Fruit fly (Drosophila melanogaster) whole organism, prepupa: ENCODE measurements around the gene pasi2.

ENCODE experiments used
- Blimp-1 ChIP-seq: fragments of 200-800 bp; sonication (Bioruptor generic); optimal IDR thresholded peaks from 3 replicates; lab custom pipeline; 2017; ENCODE audit warnings: missing biosample characterization, missing genetic modification characterization, mild to moderate bottlenecking, moderate library complexity, missing genetic modification reagents
- CG10631 ChIP-seq: fragments of 200-800 bp; sonication (Bioruptor generic); optimal IDR thresholded peaks from 2 replicates; lab custom pipeline; 2016; ENCODE audit warnings: missing biosample characterization, missing genetic modification characterization
- CG10669 ChIP-seq: fragments of 200-800 bp; sonication (Bioruptor generic); optimal IDR thresholded peaks from 3 replicates; lab custom pipeline; 2018; ENCODE audit warnings: missing biosample characterization, mild to moderate bottlenecking, missing genetic modification characterization, moderate library complexity
- CG11294 ChIP-seq: fragments of 200-800 bp; sonication (Bioruptor generic); IDR thresholded peaks from 2 replicates; pipeline ENCODE4 v1.3.6; 2022; ENCODE audit warnings: missing biosample characterization, missing genetic modification characterization
- CG11902 ChIP-seq: fragments of 200-800 bp; sonication (Bioruptor generic); optimal IDR thresholded peaks from 3 replicates; lab custom pipeline; 2016; ENCODE audit warnings: missing biosample characterization, missing genetic modification characterization
- CG15336 ChIP-seq: fragments of 200-800 bp; sonication (Bioruptor generic); IDR thresholded peaks from 2 replicates; pipeline ENCODE4 v1.3.6; 2022; ENCODE audit warnings: missing biosample characterization, missing genetic modification characterization
- CG1621 ChIP-seq: fragments of 200-800 bp; sonication (Bioruptor generic); optimal IDR thresholded peaks from 3 replicates; lab custom pipeline; 2018; ENCODE audit warnings: missing biosample characterization, mild to moderate bottlenecking, missing genetic modification characterization
- CG16779 ChIP-seq: fragments of 200-800 bp; sonication (Bioruptor generic); optimal IDR thresholded peaks from 3 replicates; lab custom pipeline; 2017; ENCODE audit warnings: missing biosample characterization, mild to moderate bottlenecking, missing genetic modification characterization
- CG3032 ChIP-seq: fragments of 200-800 bp; optimal IDR thresholded peaks from 2 replicates; lab custom pipeline; 2019; ENCODE audit warnings: missing biosample characterization, mild to moderate bottlenecking, missing genetic modification characterization, moderate library complexity
- CG31627 ChIP-seq: fragments of 200-800 bp; sonication (Bioruptor generic); optimal IDR thresholded peaks from 3 replicates; lab custom pipeline; 2016; ENCODE audit warnings: missing biosample characterization, missing genetic modification characterization
- CG32006 ChIP-seq: fragments of 200-800 bp; sonication (Bioruptor generic); optimal IDR thresholded peaks from 3 replicates; lab custom pipeline; 2017; ENCODE audit warnings: missing biosample characterization, mild to moderate bottlenecking, missing genetic modification characterization
- CG34406 ChIP-seq: fragments of 200-800 bp; sonication (Bioruptor generic); optimal IDR thresholded peaks from 3 replicates; lab custom pipeline; 2016; ENCODE audit warnings: missing biosample characterization, missing genetic modification characterization
- CG6276 ChIP-seq: fragments of 200-800 bp; sonication (Bioruptor generic); optimal IDR thresholded peaks from 2 replicates; lab custom pipeline; 2017; ENCODE audit warnings: missing biosample characterization, mild to moderate bottlenecking, missing genetic modification characterization
- CG6792 ChIP-seq: fragments of 200-800 bp; sonication (Bioruptor generic); optimal IDR thresholded peaks from 3 replicates; lab custom pipeline; 2016; ENCODE audit warnings: missing biosample characterization, missing genetic modification characterization
- CG6808 ChIP-seq: fragments of 200-800 bp; sonication (Bioruptor generic); optimal IDR thresholded peaks from 3 replicates; lab custom pipeline; 2017; ENCODE audit warnings: missing biosample characterization, missing genetic modification characterization, mild to moderate bottlenecking, moderate library complexity, missing genetic modification reagents
- CG6854 ChIP-seq: fragments of 200-800 bp; sonication (Bioruptor generic); optimal IDR thresholded peaks from 2 replicates; lab custom pipeline; 2017; ENCODE audit warnings: missing biosample characterization, mild to moderate bottlenecking, missing genetic modification characterization
- CG9139 ChIP-seq: fragments of 200-800 bp; sonication (Bioruptor generic); optimal IDR thresholded peaks from 3 replicates; lab custom pipeline; 2017; ENCODE audit warnings: missing biosample characterization, mild to moderate bottlenecking, missing genetic modification characterization
- Eip75B ChIP-seq: fragments of 200-800 bp; sonication (Bioruptor generic); optimal IDR thresholded peaks from 3 replicates; lab custom pipeline; 2016; ENCODE audit warnings: missing biosample characterization, missing genetic modification characterization
- Eip93F ChIP-seq: fragments of 200-800 bp; sonication (Bioruptor generic); optimal IDR thresholded peaks from 2 replicates; lab custom pipeline; 2016; ENCODE audit warnings: missing biosample characterization, mild to moderate bottlenecking, missing genetic modification characterization
- Ets21C ChIP-seq: fragments of 200-800 bp; sonication (Bioruptor generic); optimal IDR thresholded peaks from 3 replicates; lab custom pipeline; 2016; ENCODE audit warnings: missing biosample characterization, missing genetic modification characterization
- Gug ChIP-seq: fragments of 200-800 bp; sonication (Bioruptor generic); IDR thresholded peaks from 2 replicates; pipeline ENCODE4 v1.3.6; 2022; ENCODE audit warnings: missing biosample characterization, missing genetic modification characterization
- Hr38 ChIP-seq: sonication (Bioruptor generic); optimal IDR thresholded peaks from 2 replicates; lab custom pipeline; 2016; ENCODE audit warnings: missing biosample characterization, missing genetic modification characterization
- Hr39 ChIP-seq: fragments of 200-800 bp; sonication (Bioruptor generic); optimal IDR thresholded peaks from 2 replicates; lab custom pipeline; 2016; ENCODE audit warnings: missing biosample characterization, missing genetic modification characterization
- Met ChIP-seq: fragments of 200-800 bp; sonication (Bioruptor generic); optimal IDR thresholded peaks from 3 replicates; lab custom pipeline; 2016; ENCODE audit warnings: missing biosample characterization, missing genetic modification characterization
- OdsH ChIP-seq: fragments of 200-800 bp; sonication (Bioruptor generic); optimal IDR thresholded peaks from 3 replicates; lab custom pipeline; 2016; ENCODE audit warnings: missing biosample characterization, missing genetic modification characterization
- Smox ChIP-seq: fragments of 200-800 bp; sonication (Bioruptor generic); optimal IDR thresholded peaks from 3 replicates; lab custom pipeline; 2016; ENCODE audit warnings: missing biosample characterization, missing genetic modification characterization
- Sox14 ChIP-seq: fragments of 200-800 bp; sonication (Bioruptor generic); optimal IDR thresholded peaks from 3 replicates; lab custom pipeline; 2016; ENCODE audit warnings: missing biosample characterization, missing genetic modification characterization
- achi ChIP-seq: fragments of 200-800 bp; sonication (Bioruptor generic); optimal IDR thresholded peaks from 3 replicates; lab custom pipeline; 2016; ENCODE audit warnings: missing biosample characterization, missing genetic modification characterization
- acj6 ChIP-seq: fragments of 200-800 bp; sonication (Bioruptor generic); optimal IDR thresholded peaks from 3 replicates; lab custom pipeline; 2016; ENCODE audit warnings: missing biosample characterization, missing genetic modification characterization
- cyc ChIP-seq: fragments of 200-800 bp; sonication (Bioruptor generic); optimal IDR thresholded peaks from 3 replicates; lab custom pipeline; 2016; ENCODE audit warnings: missing biosample characterization, missing genetic modification characterization
- dsx ChIP-seq: fragments of 200-800 bp; optimal IDR thresholded peaks from 3 replicates; lab custom pipeline; 2019; ENCODE audit warnings: missing biosample characterization, mild to moderate bottlenecking, missing genetic modification characterization, moderate library complexity; ENCODE audit not compliant: poor library complexity, severe bottlenecking
- lz ChIP-seq: fragments of 200-800 bp; sonication (Bioruptor generic); optimal IDR thresholded peaks from 3 replicates; lab custom pipeline; 2016; ENCODE audit warnings: missing biosample characterization, missing genetic modification characterization
- net ChIP-seq: fragments of 200-800 bp; sonication (Bioruptor generic); optimal IDR thresholded peaks from 3 replicates; lab custom pipeline; 2016; ENCODE audit warnings: missing biosample characterization, missing genetic modification characterization
- pdm3 ChIP-seq: fragments of 200-800 bp; sonication (Bioruptor generic); optimal IDR thresholded peaks from 3 replicates; lab custom pipeline; 2016; ENCODE audit warnings: missing biosample characterization, missing genetic modification characterization
- salr ChIP-seq, 2 experiments: fragments of 200-800 bp; sonication (Bioruptor generic); optimal IDR thresholded peaks; 3 replicates each; lab custom pipeline; 2016 to 2018; ENCODE audit warnings: missing biosample characterization in 2 of 2, missing genetic modification characterization in 2 of 2, mild to moderate bottlenecking in 1 of 2
- spab ChIP-seq: fragments of 200-800 bp; sonication (Bioruptor generic); optimal IDR thresholded peaks from 2 replicates; lab custom pipeline; 2017; ENCODE audit warnings: missing biosample characterization, mild to moderate bottlenecking, missing genetic modification characterization, missing genetic modification reagents
- ss ChIP-seq, 2 experiments: fragments of 200-800 bp; sonication (Bioruptor generic); optimal IDR thresholded peaks; 2 replicates in 1 of 2; 3 replicates in 1 of 2; lab custom pipeline; 2017 to 2018; ENCODE audit warnings: mild to moderate bottlenecking in 2 of 2, missing biosample characterization in 2 of 2, missing genetic modification characterization in 2 of 2, moderate library complexity in 1 of 2
- svp ChIP-seq: fragments of 200-800 bp; sonication (Bioruptor generic); peaks from one replicate; lab custom pipeline; 2016; ENCODE audit warnings: missing biosample characterization, missing genetic modification characterization
- topi ChIP-seq: fragments of 200-800 bp; sonication (Bioruptor generic); optimal IDR thresholded peaks from 3 replicates; lab custom pipeline; 2016; ENCODE audit warnings: missing biosample characterization, missing genetic modification characterization

Gene pasi2

dm6 chr3R:9351415-9352379 is 16.7 kb downstream of the pasi2 start (continued):
- TF ChIP-seq CG15336 (GFP tag; lab: Robert Waterston, UW) (no peak), lz (GFP tag; lab: Kevin White, UChicago) (peak; percentile 17), ss (GFP tag; optimal IDR thresholded peaks at IDR 0.05; lab: Kevin White, UChicago) (peak in 1 of 2 experiments; percentile 25), CG32006 (peak; percentile 88), Ets21C (peak; percentile 25), Gug (no peak), Eip93F (GFP tag; lab: Kevin White, UChicago) (peak; percentile 18), cyc (GFP tag; lab: Kevin White, UChicago) (peak; percentile 45), CG6276 (GFP tag; lab: Kevin White, UChicago) (peak; percentile 54), dsx (GFP tag; lab: Kevin White, UChicago) (no peak), OdsH (GFP tag; lab: Kevin White, UChicago) (peak; percentile 76), CG6808 (GFP tag; lab: Kevin White, UChicago) (peak; percentile 33), CG10631 (peak; percentile 70), spab (GFP tag; lab: Kevin White, UChicago) (peak; percentile 50), Hr38 (GFP tag; lab: Kevin White, UChicago) (no peak), CG6792 (GFP tag; lab: Kevin White, UChicago) (peak; percentile 4), CG11294 (GFP tag; lab: Robert Waterston, UW) (no peak), CG11902 (peak; percentile 10), CG31627 (GFP tag; lab: Kevin White, UChicago) (peak; percentile 47), Eip75B (GFP tag; lab: Kevin White, UChicago) (peak; percentile 31), CG1621 (tag; lab: Kevin White, UChicago) (peak; percentile 17), CG10669 (GFP tag; lab: Kevin White, UChicago) (peak; percentile 65), Blimp-1 (GFP tag; lab: Kevin White, UChicago) (no peak), CG34406 (peak; percentile 51), Smox (GFP tag; lab: Kevin White, UChicago) (peak; percentile 60), pdm3 (GFP tag; lab: Kevin White, UChicago) (peak; percentile 74), CG16779 (tag; lab: Kevin White, UChicago) (no peak), Sox14 (GFP tag; lab: Kevin White, UChicago) (peak; percentile 67), CG6854 (GFP tag; lab: Kevin White, UChicago) (no peak), CG3032 (tag; lab: Kevin White, UChicago) (peak; percentile 29), acj6 (GFP tag; lab: Kevin White, UChicago) (peak; percentile 73), CG9139 (GFP tag; lab: Kevin White, UChicago) (peak; percentile 10), Hr39 (peak; percentile 56), salr (GFP tag; optimal IDR thresholded peaks at IDR 0.05; lab: Kevin White, UChicago) (peak in 1 of 2 experiments; percentile 81), svp (GFP tag; lab: Kevin White, UChicago) (peak; percentile 72), topi (GFP tag; lab: Kevin White, UChicago) (peak; percentile 57), net (GFP tag; lab: Kevin White, UChicago) (peak; percentile 83), achi (peak; percentile 67), Met (GFP tag; lab: Kevin White, UChicago) (peak; percentile 68)
